Fruit fly (Drosophila melanogaster): ENCODE results near the gene CG13039.

dm6 chr3L:16337739-16338138, 11.2 kb upstream of the CG13039 start:
- TF ChIP-seq esn (GFP tag; optimal IDR thresholded peaks at IDR 0.05) (no peak), CG6854 (GFP tag; optimal IDR thresholded peaks at IDR 0.05) (no peak), Lpt (GFP tag; optimal IDR thresholded peaks at IDR 0.05) (no peak), CG11294 (GFP tag; IDR thresholded peaks at IDR 0.05) (no peak), spab (GFP tag; optimal IDR thresholded peaks at IDR 0.05) (no peak), dac (GFP tag; optimal IDR thresholded peaks at IDR 0.05) (no peak), CG11902 (GFP tag; optimal IDR thresholded peaks at IDR 0.05) (no peak), CG8319 (GFP tag; optimal IDR thresholded peaks at IDR 0.05) (no peak), CG3032 (tag; optimal IDR thresholded peaks at IDR 0.05) (no peak), CG32006 (GFP tag; optimal IDR thresholded peaks at IDR 0.05) (no peak), Ets21C (GFP tag; optimal IDR thresholded peaks at IDR 0.05) (no peak), Blimp-1 (GFP tag; optimal IDR thresholded peaks at IDR 0.05) (no peak), net (GFP tag; optimal IDR thresholded peaks at IDR 0.05) (no peak)

Measured in whole organism, prepupa.